Fruit fly (Drosophila melanogaster): ENCODE measurements around the gene PolA2.
A peak's percentile ranks its signal among the peaks of the same experiment; 100 is the strongest.

PolA2 gene

DNA sequence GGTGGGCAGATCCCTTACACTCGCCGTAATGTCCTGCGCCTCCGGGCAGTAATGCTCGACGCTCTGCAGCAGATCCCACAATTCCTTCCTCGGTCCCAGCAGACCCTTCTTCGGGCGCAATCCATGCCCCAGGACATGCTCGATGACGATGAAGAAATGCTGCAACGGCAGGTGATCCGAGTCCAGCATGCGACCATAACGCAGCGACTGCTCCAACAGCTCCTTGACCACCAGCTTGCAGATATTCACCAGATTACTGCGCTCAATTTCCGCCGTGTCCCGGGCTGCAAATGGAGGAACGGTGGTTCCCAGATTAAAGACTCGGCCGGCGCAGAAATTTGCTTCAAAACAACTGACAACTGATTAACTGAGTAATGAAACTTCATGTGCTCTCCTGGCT is 5.6 kb upstream of the PolA2 start, which contains the start of gene CG31068:
CG31068 (plus strand) TSS at position 301 of the 400 bp plus-strand sequence.
- TF ChIP-seq jim (GFP tag; optimal IDR thresholded peaks at IDR 0.05) = no peak
- no peak for TF ChIP-seq foxo (GFP tag; optimal IDR thresholded peaks at IDR 0.05)
- TF ChIP-seq dl (GFP tag; optimal IDR thresholded peaks at IDR 0.05; ENCODE audit: insufficient read depth in 1 of 2, partially characterized antibody in 2 of 2) = no peak
- no peak for TF ChIP-seq sv (GFP tag; optimal IDR thresholded peaks at IDR 0.05)
- no peak for TF ChIP-seq HLH106 (tag; optimal IDR thresholded peaks at IDR 0.05)
- no peak for TF ChIP-seq Mio (GFP tag; optimal IDR thresholded peaks at IDR 0.05)
- TF ChIP-seq brk (GFP tag; optimal IDR thresholded peaks at IDR 0.05) = no peak
- TF ChIP-seq Hr78 (GFP tag; optimal IDR thresholded peaks at IDR 0.05) = no peak
- TF ChIP-seq sage (GFP tag; optimal IDR thresholded peaks at IDR 0.05) = no peak
- no peak for TF ChIP-seq dsf (GFP tag; optimal IDR thresholded peaks at IDR 0.05; ENCODE audit: borderline replicate concordance)
- no peak for TF ChIP-seq Dfd (GFP tag; optimal IDR thresholded peaks at IDR 0.05)
- no peak for TF ChIP-seq CG9705 (GFP tag; optimal IDR thresholded peaks at IDR 0.05)
- no peak for TF ChIP-seq Hr83 (GFP tag; optimal IDR thresholded peaks at IDR 0.05; ENCODE audit: poor library complexity, severe bottlenecking)
- TF ChIP-seq CG32264 (GFP tag; optimal IDR thresholded peaks at IDR 0.05) = no peak
- no peak for TF ChIP-seq Sp1 (GFP tag; optimal IDR thresholded peaks at IDR 0.05)
- no peak for TF ChIP-seq psq (GFP tag; optimal IDR thresholded peaks at IDR 0.05)
- TF ChIP-seq CrebA (GFP tag; optimal IDR thresholded peaks at IDR 0.05; ENCODE audit: borderline replicate concordance) = no peak
- no peak for TF ChIP-seq tai (GFP tag; optimal IDR thresholded peaks at IDR 0.05)

DNA sequence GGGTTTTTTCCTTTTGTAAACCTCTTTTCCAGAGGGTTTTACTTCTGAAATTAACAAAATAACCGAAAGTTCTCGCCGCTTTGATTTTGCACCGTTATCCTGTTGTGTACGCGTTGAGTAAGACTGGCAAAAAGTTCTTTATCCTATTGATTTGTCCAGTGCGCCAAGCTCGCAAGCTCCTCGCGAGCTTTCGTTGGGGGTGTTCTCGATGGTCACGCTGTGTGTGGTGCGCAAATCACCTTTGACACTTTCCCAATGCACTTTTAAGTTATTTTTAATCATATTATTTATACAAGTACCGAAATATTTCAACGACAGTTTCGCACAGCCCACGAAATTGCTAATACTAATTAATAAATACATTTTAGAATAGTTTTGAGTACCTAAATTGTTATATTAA is 983 bp upstream of the PolA2 start:
- TF ChIP-seq Abd-B (GFP tag; optimal IDR thresholded peaks at IDR 0.05) = no peak
- TF ChIP-seq sv (GFP tag; optimal IDR thresholded peaks at IDR 0.05) = no peak
- no peak for TF ChIP-seq foxo (GFP tag; optimal IDR thresholded peaks at IDR 0.05)

DNA sequence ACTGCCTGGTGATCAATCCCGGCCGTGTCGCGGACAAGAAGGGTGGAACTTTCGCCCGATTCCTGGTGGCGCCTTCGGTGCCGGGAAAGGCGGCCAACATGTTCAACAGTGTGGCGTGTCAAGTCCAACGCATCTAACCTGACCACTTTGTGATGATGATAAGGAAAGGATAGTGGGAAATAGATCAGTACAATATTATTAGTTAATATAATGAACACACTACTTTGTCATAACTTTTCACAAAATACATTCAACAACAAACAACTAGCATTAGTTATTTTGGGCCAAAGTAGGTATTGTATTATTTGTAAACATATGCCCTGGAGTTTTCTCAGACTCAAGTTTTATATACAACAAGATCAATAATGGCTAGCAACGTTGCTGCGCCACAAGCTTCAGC is 2.0 kb downstream of the PolA2 start, which contains the start of gene CG17991:
CG17991 (plus strand) TSS at position 301 of the 400 bp plus-strand sequence.
- no peak for TF ChIP-seq Jra (GFP tag; optimal IDR thresholded peaks at IDR 0.05)
- no peak for TF ChIP-seq N (GFP tag; optimal IDR thresholded peaks at IDR 0.05)
- TF ChIP-seq rgr (GFP tag; optimal IDR thresholded peaks at IDR 0.05) = no peak
- no peak for TF ChIP-seq foxo (GFP tag; optimal IDR thresholded peaks at IDR 0.05)
- no peak for TF ChIP-seq woc (GFP tag; optimal IDR thresholded peaks at IDR 0.05)

- TF ChIP-seq psq (GFP tag; optimal IDR thresholded peaks at IDR 0.05) (no peak), CG32264 (GFP tag; optimal IDR thresholded peaks at IDR 0.05) (no peak), OdsH (GFP tag; optimal IDR thresholded peaks at IDR 0.05) (no peak), Abd-B (GFP tag; optimal IDR thresholded peaks at IDR 0.05) (no peak), rgr (GFP tag; optimal IDR thresholded peaks at IDR 0.05) (no peak), CrebA (GFP tag; optimal IDR thresholded peaks at IDR 0.05; ENCODE audit: borderline replicate concordance) (no peak), sage (GFP tag; optimal IDR thresholded peaks at IDR 0.05) (no peak), tai (GFP tag; optimal IDR thresholded peaks at IDR 0.05) (no peak), pan (optimal IDR thresholded peaks at IDR 0.05) (no peak)
These were observed 5.4 kb downstream of the PolA2 start for dm6 chr3R:27244412-27244741.

- no peak for TF ChIP-seq GATAd (GFP tag; optimal IDR thresholded peaks at IDR 0.05)
- TF ChIP-seq sv (GFP tag; optimal IDR thresholded peaks at IDR 0.05) = no peak
- TF ChIP-seq Hr83 (GFP tag; optimal IDR thresholded peaks at IDR 0.05; ENCODE audit: poor library complexity, severe bottlenecking) = peak; percentile 79
- TF ChIP-seq foxo (GFP tag; optimal IDR thresholded peaks at IDR 0.05) = peak in 1 of 2 experiments; percentile 49
- TF ChIP-seq Myc (optimal IDR thresholded peaks at IDR 0.05) = no peak
- peak; percentile 20 for TF ChIP-seq HLH106 (tag; optimal IDR thresholded peaks at IDR 0.05)
- peak; percentile 50 for TF ChIP-seq Rel (GFP tag; optimal IDR thresholded peaks at IDR 0.05)
- peak; percentile 67 for TF ChIP-seq Rel (tag; optimal IDR thresholded peaks at IDR 0.05)
- TF ChIP-seq Abd-B (GFP tag; optimal IDR thresholded peaks at IDR 0.05) = no peak
- no peak for TF ChIP-seq Dfd (GFP tag; optimal IDR thresholded peaks at IDR 0.05)
- TF ChIP-seq rgr (GFP tag; optimal IDR thresholded peaks at IDR 0.05) = peak; percentile 31
- peak; percentile 21 for TF ChIP-seq Vsx2 (GFP tag; optimal IDR thresholded peaks at IDR 0.05; ENCODE audit: partially characterized antibody)
- no peak for TF ChIP-seq sage (GFP tag; optimal IDR thresholded peaks at IDR 0.05)
- TF ChIP-seq Jra (GFP tag; optimal IDR thresholded peaks at IDR 0.05) = no peak
- TF ChIP-seq Hnf4 (GFP tag; optimal IDR thresholded peaks at IDR 0.05) = no peak
- TF ChIP-seq dl (GFP tag; optimal IDR thresholded peaks at IDR 0.05; ENCODE audit: insufficient read depth in 1 of 2, partially characterized antibody in 2 of 2) = no peak
- peak; percentile 13 for TF ChIP-seq br (GFP tag; optimal IDR thresholded peaks at IDR 0.05)
- no peak for TF ChIP-seq CG9705 (GFP tag; optimal IDR thresholded peaks at IDR 0.05)
- no peak for TF ChIP-seq CrebA (GFP tag; optimal IDR thresholded peaks at IDR 0.05; ENCODE audit: borderline replicate concordance)
- no peak for TF ChIP-seq tai (GFP tag; optimal IDR thresholded peaks at IDR 0.05)
- TF ChIP-seq fru (GFP tag; optimal IDR thresholded peaks at IDR 0.05) = peak; percentile 6
- TF ChIP-seq dsf (GFP tag; optimal IDR thresholded peaks at IDR 0.05; ENCODE audit: borderline replicate concordance) = no peak
- TF ChIP-seq usp (GFP tag; optimal IDR thresholded peaks at IDR 0.05) = no peak
- no peak for TF ChIP-seq Sp1 (GFP tag; optimal IDR thresholded peaks at IDR 0.05)
- peak; percentile 32 for TF ChIP-seq ey (GFP tag; optimal IDR thresholded peaks at IDR 0.05)
- TF ChIP-seq CG32264 (GFP tag; optimal IDR thresholded peaks at IDR 0.05) = no peak
- no peak for TF ChIP-seq jim (GFP tag; optimal IDR thresholded peaks at IDR 0.05)
- no peak for TF ChIP-seq brk (GFP tag; optimal IDR thresholded peaks at IDR 0.05)
- TF ChIP-seq psq (GFP tag; optimal IDR thresholded peaks at IDR 0.05) = peak; percentile 33
- no peak for TF ChIP-seq dmrt93B (GFP tag; optimal IDR thresholded peaks at IDR 0.05)
- TF ChIP-seq N (GFP tag; optimal IDR thresholded peaks at IDR 0.05) = peak; percentile 32
- no peak for TF ChIP-seq pan (optimal IDR thresholded peaks at IDR 0.05)
- no peak for TF ChIP-seq lola (GFP tag; optimal IDR thresholded peaks at IDR 0.05)
- TF ChIP-seq woc (GFP tag; optimal IDR thresholded peaks at IDR 0.05) = no peak
These were observed 5.9 kb downstream of the PolA2 start, which contains the start of gene CG18766 for dm6 chr3R:27244742-27245400. Gene CG18766 (minus strand): TSS chr3R:27245249.
